Worm (Caenorhabditis elegans) whole organism, L4/young adult: ENCODE data around the gene ztf-14.

Experiments
- W03F9.2 ChIP-seq: fragments of 150-350 bp; optimal IDR thresholded peaks from 2 replicates; lab custom pipeline; 2014; ENCODE audit warnings: missing biosample characterization, missing genetic modification characterization
- dao-5 ChIP-seq: sonication (generic microtip); optimal IDR thresholded peaks from 2 replicates; lab custom pipeline; 2016; ENCODE audit warnings: missing genotype, missing genetic modification characterization, moderate library complexity, missing compliant biosample characterization
- him-1 ChIP-seq: sonication (generic microtip); optimal IDR thresholded peaks from 2 replicates; lab custom pipeline; 2016; ENCODE audit warnings: missing genotype, missing genetic modification reagents, missing genetic modification characterization, missing compliant biosample characterization

DNA sequence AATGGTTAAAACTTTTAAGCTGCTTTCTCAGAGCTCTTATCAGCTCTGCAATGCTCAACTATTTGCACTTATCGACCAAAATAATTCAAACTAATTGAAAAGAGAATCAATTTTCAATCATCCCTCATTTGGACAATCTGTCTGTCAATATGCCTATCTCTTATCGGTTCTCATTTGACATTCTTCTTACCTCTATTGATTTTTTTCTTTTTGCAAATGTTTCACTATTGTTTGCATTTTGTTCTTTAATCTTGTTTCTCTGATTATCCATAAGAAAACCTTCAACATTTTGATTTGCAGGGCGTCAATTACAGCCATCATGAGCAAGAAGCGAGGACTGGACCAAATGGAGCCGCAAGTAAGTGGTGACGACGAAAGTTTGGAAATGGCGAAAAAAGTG is 20.7 kb downstream of the ztf-14 start, which contains the start of gene D1025.10:
- TF ChIP-seq him-1 (no peak), dao-5 (tag; lab: Kevin White, UChicago) (no peak), W03F9.2 (tag; lab: Kevin White, UChicago) (no peak)
